Comparison of ENCODE assay signal across 7 worm cellular contexts in genomic region chrX:12509334-12509944, ce11.
TF ChIP-seq lines count a peak whose summit lies in the region.

No protein-coding gene starts in this region.

TF ChIP-seq in whole organism, L1 larva, 84 proteins besides CTCF, POLR2A, EP300 and RAD21 (continues in another document):
- TF ChIP-seq irx-1 (tag; optimal IDR thresholded peaks at IDR 0.05; lab: Kevin White, UChicago) (no peak), grh-1 (GFP tag; IDR thresholded peaks at IDR 0.05; lab: Robert Waterston, UW) (0 out of 2 replicates have a peak, but pooled peaks have one; percentile 21), alr-1 (tag; optimal IDR thresholded peaks at IDR 0.05; lab: Kevin White, UChicago; ENCODE audit: borderline replicate concordance) (no peak), lin-15B (tag; optimal IDR thresholded peaks at IDR 0.05; lab: Kevin White, UChicago) (no peak), sox-4 (tag; optimal IDR thresholded peaks at IDR 0.05; lab: Kevin White, UChicago) (peak; percentile 31), unc-86 (tag; optimal IDR thresholded peaks at IDR 0.05; lab: Kevin White, UChicago) (no peak), nhr-12 (tag; optimal IDR thresholded peaks at IDR 0.05; lab: Kevin White, UChicago) (no peak), nhr-76 (tag; optimal IDR thresholded peaks at IDR 0.05; lab: Kevin White, UChicago) (no peak), zip-4 (GFP tag; optimal IDR thresholded peaks at IDR 0.05; lab: Kevin White, UChicago) (no peak), ztf-11 (tag; optimal IDR thresholded peaks at IDR 0.05; lab: Kevin White, UChicago) (no peak), rnt-1 (tag; optimal IDR thresholded peaks at IDR 0.05; lab: Kevin White, UChicago) (peak; percentile 79), aly-2 (tag; optimal IDR thresholded peaks at IDR 0.05; lab: Kevin White, UChicago) (no peak), fos-1 (tag; optimal IDR thresholded peaks at IDR 0.05; lab: Kevin White, UChicago) (peak; percentile 32)

TF ChIP-seq in whole organism, L2 larva, 48 proteins besides CTCF, POLR2A, EP300 and RAD21 (continues in another document):
- TF ChIP-seq nhr-21 (tag; optimal IDR thresholded peaks at IDR 0.05; lab: Kevin White, UChicago), result peak; percentile 71
- TF ChIP-seq F13H6.1 (tag; optimal IDR thresholded peaks at IDR 0.05; lab: Kevin White, UChicago), result peak; percentile 89
- no peak for TF ChIP-seq ceh-82 (tag; optimal IDR thresholded peaks at IDR 0.05; lab: Kevin White, UChicago)
- no peak for TF ChIP-seq unc-62 (GFP tag; optimal IDR thresholded peaks at IDR 0.05; lab: Kevin White, UChicago)
- TF ChIP-seq fos-1 (tag; optimal IDR thresholded peaks at IDR 0.05; lab: Kevin White, UChicago), result peak; percentile 89
- peak; percentile 48 for TF ChIP-seq egl-27 (tag; optimal IDR thresholded peaks at IDR 0.05; lab: Kevin White, UChicago)
- peak; percentile 39 for TF ChIP-seq ama-1 (optimal IDR thresholded peaks at IDR 0.05; lab: Kevin White, UChicago)
- TF ChIP-seq mdl-1 (tag; optimal IDR thresholded peaks at IDR 0.05; lab: Kevin White, UChicago), result peak in 1 of 2 experiments; percentile 24
- peak; percentile 96 for TF ChIP-seq sma-9 (GFP tag; optimal IDR thresholded peaks at IDR 0.05; lab: Kevin White, UChicago)
- no peak for TF ChIP-seq sma-9 (tag; optimal IDR thresholded peaks at IDR 0.05; lab: Kevin White, UChicago)
- TF ChIP-seq sma-3 (GFP tag; optimal IDR thresholded peaks at IDR 0.05; lab: Kevin White, UChicago), result peak; percentile 83
- TF ChIP-seq blmp-1 (tag; optimal IDR thresholded peaks at IDR 0.05; lab: Kevin White, UChicago; ENCODE audit: insufficient read depth), result peak; percentile 44
- TF ChIP-seq nhr-129 (tag; optimal IDR thresholded peaks at IDR 0.05; lab: Kevin White, UChicago), result peak; percentile 90

TF ChIP-seq in whole organism, L3 larva, 47 proteins besides CTCF, POLR2A, EP300 and RAD21 (continues in another document):
- TF ChIP-seq pqm-1 (tag; optimal IDR thresholded peaks at IDR 0.05; lab: Kevin White, UChicago) (peak; percentile 92), fos-1 (tag; optimal IDR thresholded peaks at IDR 0.05; lab: Kevin White, UChicago) (no peak), egl-5 (tag; optimal IDR thresholded peaks at IDR 0.05; lab: Kevin White, UChicago) (peak; percentile 88), skn-1 (tag; optimal IDR thresholded peaks at IDR 0.05; lab: Kevin White, UChicago) (peak; percentile 26), nhr-23 (tag; optimal IDR thresholded peaks at IDR 0.05; lab: Kevin White, UChicago) (peak; percentile 72), pha-4 (tag; optimal IDR thresholded peaks at IDR 0.05; lab: Kevin White, UChicago) (peak; percentile 76), lin-39 (tag; optimal IDR thresholded peaks at IDR 0.05; lab: Kevin White, UChicago) (peak; percentile 21), eor-1 (tag; optimal IDR thresholded peaks at IDR 0.05; lab: Kevin White, UChicago) (no peak), elt-1 (tag; optimal IDR thresholded peaks at IDR 0.05; lab: Kevin White, UChicago) (peak; percentile 61), nhr-28 (tag; optimal IDR thresholded peaks at IDR 0.05; lab: Kevin White, UChicago) (no peak), mdl-1 (tag; optimal IDR thresholded peaks at IDR 0.05; lab: Kevin White, UChicago) (no peak), egl-27 (tag; optimal IDR thresholded peaks at IDR 0.05; lab: Kevin White, UChicago) (no peak), jun-1 (tag; optimal IDR thresholded peaks at IDR 0.05; lab: Kevin White, UChicago) (peak; percentile 48), nhr-43 (tag; optimal IDR thresholded peaks at IDR 0.05; lab: Kevin White, UChicago; ENCODE audit: poor library complexity, severe bottlenecking) (peak; percentile 55)

TF ChIP-seq in whole organism, L4 larva, 104 proteins besides CTCF, POLR2A, EP300 and RAD21 (continues in another document):
- TF ChIP-seq lin-39 (tag; optimal IDR thresholded peaks at IDR 0.05; lab: Kevin White, UChicago) (no peak), nhr-10 (tag; optimal IDR thresholded peaks at IDR 0.05; lab: Kevin White, UChicago) (peak; percentile 70), hlh-30 (tag; optimal IDR thresholded peaks at IDR 0.05; lab: Kevin White, UChicago; ENCODE audit: insufficient read depth) (peak; percentile 80), nhr-28 (tag; optimal IDR thresholded peaks at IDR 0.05; lab: Kevin White, UChicago) (peak; percentile 75), sdz-12 (GFP tag; optimal IDR thresholded peaks at IDR 0.05; lab: Kevin White, UChicago) (no peak), unc-62 (GFP tag; optimal IDR thresholded peaks at IDR 0.05 in 1 of 2; lab: Kevin White, UChicago) (peak in 1 of 2 experiments; percentile 70), unc-62 (tag; optimal IDR thresholded peaks at IDR 0.05; lab: Kevin White, UChicago) (no peak), nhr-42 (GFP tag; IDR thresholded peaks at IDR 0.05; lab: Robert Waterston, UW) (peak; percentile 7; the same call in 1 of the 2 replicates), hif-1 (tag; optimal IDR thresholded peaks at IDR 0.05; lab: Kevin White, UChicago) (peak; percentile 15 to 59), nhr-25 (tag; optimal IDR thresholded peaks at IDR 0.05; lab: Kevin White, UChicago; ENCODE audit: borderline replicate concordance, insufficient read depth) (no peak), snpc-1.2 (GFP tag; IDR thresholded peaks at IDR 0.05; lab: Robert Waterston, UW) (no peak), mdl-1 (tag; optimal IDR thresholded peaks at IDR 0.05; lab: Kevin White, UChicago) (peak in 1 of 2 experiments; percentile 62), php-3 (GFP tag; IDR thresholded peaks at IDR 0.05; lab: Robert Waterston, UW) (peak; percentile 83)

TF ChIP-seq in whole organism, late embryonic, 69 proteins besides CTCF, POLR2A, EP300 and RAD21:
- no peak for TF ChIP-seq ceh-6 (GFP tag; optimal IDR thresholded peaks at IDR 0.05; lab: Kevin White, UChicago)
- TF ChIP-seq elt-2 (tag; optimal IDR thresholded peaks at IDR 0.05; lab: Kevin White, UChicago), result peak; percentile 95
- no peak for TF ChIP-seq C38D4.7 (GFP tag; optimal IDR thresholded peaks at IDR 0.05; lab: Kevin White, UChicago)
- TF ChIP-seq ceh-9 (tag; optimal IDR thresholded peaks at IDR 0.05; lab: Kevin White, UChicago), result no peak
- TF ChIP-seq dmd-4 (tag; optimal IDR thresholded peaks at IDR 0.05; lab: Kevin White, UChicago; ENCODE audit: borderline replicate concordance), result no peak
- TF ChIP-seq unc-55 (GFP tag; optimal IDR thresholded peaks at IDR 0.05; lab: Kevin White, UChicago), result peak; percentile 53
- no peak for TF ChIP-seq pros-1 (tag; optimal IDR thresholded peaks at IDR 0.05; lab: Kevin White, UChicago)
- no peak for TF ChIP-seq ceh-24 (tag; optimal IDR thresholded peaks at IDR 0.05; lab: Kevin White, UChicago)
- no peak for TF ChIP-seq sdc-2 (tag; optimal IDR thresholded peaks at IDR 0.05; lab: Kevin White, UChicago)
- no peak for TF ChIP-seq che-1 (tag; optimal IDR thresholded peaks at IDR 0.05; lab: Kevin White, UChicago)
- TF ChIP-seq nhr-11 (tag; optimal IDR thresholded peaks at IDR 0.05; lab: Kevin White, UChicago), result no peak
- TF ChIP-seq lim-6 (tag; optimal IDR thresholded peaks at IDR 0.05; lab: Kevin White, UChicago), result no peak
- TF ChIP-seq ceh-18 (tag; optimal IDR thresholded peaks at IDR 0.05; lab: Kevin White, UChicago), result peak; percentile 72
- no peak for TF ChIP-seq ceh-2 (tag; optimal IDR thresholded peaks at IDR 0.05; lab: Kevin White, UChicago)
- peak; percentile 53 for TF ChIP-seq rnt-1 (tag; optimal IDR thresholded peaks at IDR 0.05; lab: Kevin White, UChicago)

TF ChIP-seq in whole organism, mixed stage, embryonic, 35 proteins besides CTCF, POLR2A, EP300 and RAD21 (continues in another document):
- TF ChIP-seq lin-13 (tag; optimal IDR thresholded peaks at IDR 0.05; lab: Kevin White, UChicago) (no peak), nhr-12 (tag; optimal IDR thresholded peaks at IDR 0.05; lab: Kevin White, UChicago) (no peak), M03D4.4 (tag; optimal IDR thresholded peaks at IDR 0.05; lab: Kevin White, UChicago) (no peak), nhr-2 (tag; optimal IDR thresholded peaks at IDR 0.05; lab: Kevin White, UChicago) (no peak), bed-3 (GFP tag; optimal IDR thresholded peaks at IDR 0.05; lab: Kevin White, UChicago) (no peak), unc-120 (tag; optimal IDR thresholded peaks at IDR 0.05; lab: Kevin White, UChicago; ENCODE audit: poor library complexity, severe bottlenecking) (peak; percentile 82), elt-1 (tag; optimal IDR thresholded peaks at IDR 0.05; lab: Kevin White, UChicago; ENCODE audit: borderline replicate concordance, insufficient read depth) (peak; percentile 51), nhr-28 (tag; optimal IDR thresholded peaks at IDR 0.05; lab: Kevin White, UChicago) (no peak), elt-3 (tag; optimal IDR thresholded peaks at IDR 0.05; lab: Kevin White, UChicago) (no peak), ceh-83 (GFP tag; optimal IDR thresholded peaks at IDR 0.05; lab: Kevin White, UChicago) (no peak), hlh-1 (tag; optimal IDR thresholded peaks at IDR 0.05; lab: Kevin White, UChicago) (peak; percentile 96), unc-62 (GFP tag; optimal IDR thresholded peaks at IDR 0.05; lab: Kevin White, UChicago) (peak; percentile 90), sptf-1 (tag; optimal IDR thresholded peaks at IDR 0.05; lab: Kevin White, UChicago) (no peak), lin-32 (GFP tag; optimal IDR thresholded peaks at IDR 0.05; lab: Kevin White, UChicago) (no peak), mab-5 (tag; optimal IDR thresholded peaks at IDR 0.05; lab: Kevin White, UChicago) (no peak)

TF ChIP-seq in whole organism, young adult, 124 proteins besides CTCF, POLR2A, EP300 and RAD21 (continues in another document):
- TF ChIP-seq cebp-1 (GFP tag; IDR thresholded peaks at IDR 0.05; lab: Robert Waterston, UW) (no peak), cebp-1 (tag; optimal IDR thresholded peaks at IDR 0.05; lab: Kevin White, UChicago) (peak; percentile 49), ztf-18 (tag; optimal IDR thresholded peaks at IDR 0.05; lab: Kevin White, UChicago) (no peak), atf-7 (tag; optimal IDR thresholded peaks at IDR 0.05; lab: Kevin White, UChicago) (peak; percentile 74), F22D6.2 (tag; optimal IDR thresholded peaks at IDR 0.05; lab: Kevin White, UChicago) (peak; percentile 63), egl-18 (GFP tag; IDR thresholded peaks at IDR 0.05; lab: Robert Waterston, UW) (no peak), mcd-1 (GFP tag; IDR thresholded peaks at IDR 0.05; lab: Robert Waterston, UW) (no peak), madf-10 (tag; optimal IDR thresholded peaks at IDR 0.05; lab: Kevin White, UChicago) (peak; percentile 17), lin-40 (tag; optimal IDR thresholded peaks at IDR 0.05; lab: Kevin White, UChicago) (peak; percentile 76), tbp1 (GFP tag; optimal IDR thresholded peaks at IDR 0.05; lab: Kevin White, UChicago) (peak; percentile 29), K11D2.4 (GFP tag; IDR thresholded peaks at IDR 0.05; lab: Robert Waterston, UW) (no peak), ZK185.1 (tag; optimal IDR thresholded peaks at IDR 0.05; lab: Kevin White, UChicago; ENCODE audit: poor library complexity, severe bottlenecking) (peak; percentile 28), let-607 (tag; optimal IDR thresholded peaks at IDR 0.05; lab: Kevin White, UChicago) (peak in 1 of 2 experiments; percentile 23), dox-1 (GFP tag; IDR thresholded peaks at IDR 0.05; lab: Robert Waterston, UW) (peak; percentile 18; the same call in 1 of the 2 replicates), aptf-3 (GFP tag; IDR thresholded peaks at IDR 0.05; lab: Robert Waterston, UW) (no peak), ztf-22 (GFP tag; optimal IDR thresholded peaks at IDR 0.05; lab: Kevin White, UChicago) (peak; percentile 77), T07F8.4 (tag; optimal IDR thresholded peaks at IDR 0.05; lab: Kevin White, UChicago) (no peak)
